Worm (Caenorhabditis elegans): ENCODE measurements around the gene K05F1.8.

The K05F1.8 gene

ce11 chrII:5805303-5805702 is 5.8 kb upstream of the K05F1.8 start, which contains the start of gene K05F1.10 (continued):
- no peak for TF ChIP-seq cey-2 (tag; optimal IDR thresholded peaks at IDR 0.05; ENCODE audit: borderline replicate concordance, insufficient read depth)
- TF ChIP-seq tag-97 (GFP tag; IDR thresholded peaks at IDR 0.05), result no peak
- TF ChIP-seq unc-39 (tag; optimal IDR thresholded peaks at IDR 0.05), result no peak
- TF ChIP-seq egl-43 (GFP tag; IDR thresholded peaks at IDR 0.05), result no peak
- no peak for TF ChIP-seq lin-38 (GFP tag; IDR thresholded peaks at IDR 0.05)
- TF ChIP-seq F44E2.7 (GFP tag; IDR thresholded peaks at IDR 0.05), result no peak
- TF ChIP-seq nhr-77 (tag; optimal IDR thresholded peaks at IDR 0.05), result no peak
- TF ChIP-seq lin-13 (GFP tag; optimal IDR thresholded peaks at IDR 0.05), result no peak
- TF ChIP-seq hlh-30 (tag; optimal IDR thresholded peaks at IDR 0.05; ENCODE audit: insufficient read depth), result peak; percentile 45
- no peak for TF ChIP-seq dmd-8 (GFP tag; IDR thresholded peaks at IDR 0.05)
- TF ChIP-seq madf-9 (GFP tag; conservative IDR thresholded peaks at IDR 0.05), result no peak
- TF ChIP-seq nhr-42 (GFP tag; IDR thresholded peaks at IDR 0.05), result no peak
- TF ChIP-seq pqm-1 (tag; optimal IDR thresholded peaks at IDR 0.05), result peak; percentile 19
- TF ChIP-seq F37D6.2 (tag; optimal IDR thresholded peaks at IDR 0.05), result no peak
- no peak for TF ChIP-seq zfp-2 (tag; optimal IDR thresholded peaks at IDR 0.05)
- TF ChIP-seq ceh-82 (tag; optimal IDR thresholded peaks at IDR 0.05), result no peak
- TF ChIP-seq ceh-20 (GFP tag; IDR thresholded peaks at IDR 0.05), result no peak
- no peak for TF ChIP-seq ceh-62 (tag; optimal IDR thresholded peaks at IDR 0.05)
- TF ChIP-seq mep-1 (tag; optimal IDR thresholded peaks at IDR 0.05), result no peak
- TF ChIP-seq nhr-25 (tag; optimal IDR thresholded peaks at IDR 0.05; ENCODE audit: borderline replicate concordance, insufficient read depth), result no peak
- TF ChIP-seq pha-4 (GFP tag; IDR thresholded peaks at IDR 0.05), result no peak
- TF ChIP-seq pha-4 (tag; optimal IDR thresholded peaks at IDR 0.05), result no peak
- TF ChIP-seq lin-1 (GFP tag; IDR thresholded peaks at IDR 0.05), result no peak
- TF ChIP-seq ceh-44 (GFP tag; IDR thresholded peaks at IDR 0.05), result no peak
- TF ChIP-seq daf-19 (GFP tag; conservative IDR thresholded peaks at IDR 0.05), result no peak

ce11 chrII:5804288-5804687 is 4.8 kb upstream of the K05F1.8 start:
- TF ChIP-seq php-3 (GFP tag; IDR thresholded peaks at IDR 0.05) (peak; percentile 96), dve-1 (tag; optimal IDR thresholded peaks at IDR 0.05; ENCODE audit: insufficient read depth) (peak; percentile 70), spr-3 (GFP tag; optimal IDR thresholded peaks at IDR 0.05) (no peak), unc-39 (tag; optimal IDR thresholded peaks at IDR 0.05) (no peak), egl-27 (tag; optimal IDR thresholded peaks at IDR 0.05) (no peak), mep-1 (tag; optimal IDR thresholded peaks at IDR 0.05) (no peak), ceh-20 (GFP tag; IDR thresholded peaks at IDR 0.05) (peak; percentile 22; the same call in 1 of the 2 replicates), hif-1 (tag; optimal IDR thresholded peaks at IDR 0.05) (peak in 1 of 2 experiments; percentile 8), mdt-29 (GFP tag; IDR thresholded peaks at IDR 0.05) (no peak), pqm-1 (tag; optimal IDR thresholded peaks at IDR 0.05) (peak; percentile 9), ztf-11 (tag; optimal IDR thresholded peaks at IDR 0.05) (no peak), hlh-11 (tag; optimal IDR thresholded peaks at IDR 0.05) (peak; percentile 21), daf-16 (GFP tag; optimal IDR thresholded peaks at IDR 0.05) (no peak), daf-16 (tag; optimal IDR thresholded peaks at IDR 0.05) (peak; percentile 72), ceh-44 (GFP tag; IDR thresholded peaks at IDR 0.05) (no peak), F26F4.8 (GFP tag; conservative IDR thresholded peaks at IDR 0.05) (no peak), T20F7.1 (GFP tag; optimal IDR thresholded peaks at IDR 0.05) (peak; percentile 41)

- TF ChIP-seq skn-1 (tag; optimal IDR thresholded peaks at IDR 0.05) (no peak), ceh-28 (tag; optimal IDR thresholded peaks at IDR 0.05) (no peak), cey-2 (tag; optimal IDR thresholded peaks at IDR 0.05; ENCODE audit: borderline replicate concordance, insufficient read depth) (no peak), pha-4 (GFP tag; IDR thresholded peaks at IDR 0.05) (no peak), pha-4 (tag; optimal IDR thresholded peaks at IDR 0.05) (no peak)
These were observed 1.6 kb upstream of the K05F1.8 start, which contains the start of the genes K05F1.9 and K05F1.1 for ce11 chrII:5801075-5801474. Gene K05F1.9, minus strand, starts transcription at chrII:5801175. Gene K05F1.1, plus strand, starts transcription at chrII:5801382.

All from whole organism, L4 larva.